Worm (Caenorhabditis elegans) whole organism, late embryonic: ENCODE results near the gene B0284.3.
A peak's percentile ranks its signal among the peaks of the same experiment; 100 is the strongest.

Experiments used
- C08G9.2 ChIP-seq: sonication (generic microtip); optimal IDR thresholded peaks from 2 replicates; lab custom pipeline; 2016; ENCODE audit warnings: mild to moderate bottlenecking, missing genetic modification characterization, moderate library complexity, missing compliant biosample characterization
- C38D4.7 ChIP-seq: fragments of 200-800 bp; sonication (Bioruptor generic); optimal IDR thresholded peaks from 2 replicates; lab custom pipeline; 2018; ENCODE audit warnings: mild to moderate bottlenecking, missing genetic modification characterization, moderate library complexity, missing compliant biosample characterization
- K09A11.1 ChIP-seq: sonication (generic microtip); optimal IDR thresholded peaks from 2 replicates; lab custom pipeline; 2017; ENCODE audit warnings: antibody characterized with exemption, mild to moderate bottlenecking, missing genetic modification characterization, missing compliant biosample characterization; ENCODE audit not compliant: insufficient read depth
- ahr-1 ChIP-seq: sonication (generic microtip); optimal IDR thresholded peaks from 2 replicates; lab custom pipeline; 2016; ENCODE audit warnings: missing genetic modification characterization, missing compliant biosample characterization
- ceh-14 ChIP-seq: sonication (generic microtip); optimal IDR thresholded peaks from 2 replicates; lab custom pipeline; 2016; ENCODE audit warnings: missing genotype, missing genetic modification characterization, missing compliant biosample characterization
- ceh-18 ChIP-seq: sonication (generic microtip); optimal IDR thresholded peaks from 2 replicates; lab custom pipeline; 2016; ENCODE audit warnings: missing genetic modification characterization, missing compliant biosample characterization
- ceh-19 ChIP-seq: fragments of 200-800 bp; sonication (Bioruptor generic); optimal IDR thresholded peaks from 2 replicates; lab custom pipeline; 2018; ENCODE audit warnings: mild to moderate bottlenecking, missing genetic modification characterization, missing compliant biosample characterization
- ceh-2 ChIP-seq: sonication (generic microtip); optimal IDR thresholded peaks from 2 replicates; lab custom pipeline; 2016; ENCODE audit warnings: missing genotype, missing genetic modification characterization, missing compliant biosample characterization
- ceh-24 ChIP-seq: sonication (generic microtip); optimal IDR thresholded peaks from 2 replicates; lab custom pipeline; 2016; ENCODE audit warnings: mild to moderate bottlenecking, missing genetic modification characterization, missing compliant biosample characterization
- ceh-31 ChIP-seq: sonication (generic microtip); optimal IDR thresholded peaks from 2 replicates; lab custom pipeline; 2016; ENCODE audit warnings: missing genetic modification characterization, missing compliant biosample characterization
- ceh-48 ChIP-seq: sonication (generic microtip); optimal IDR thresholded peaks from 2 replicates; lab custom pipeline; 2016; ENCODE audit warnings: missing genetic modification characterization, inconsistent platforms, missing compliant biosample characterization
- che-1 ChIP-seq: sonication (generic microtip); optimal IDR thresholded peaks from 2 replicates; lab custom pipeline; 2016; ENCODE audit warnings: mild to moderate bottlenecking, missing genetic modification characterization, missing compliant biosample characterization
- elt-2 ChIP-seq: sonication (generic microtip); optimal IDR thresholded peaks from 2 replicates; lab custom pipeline; 2016; ENCODE audit warnings: missing genetic modification reagents, missing genetic modification characterization, missing compliant biosample characterization
- ets-4 ChIP-seq: sonication (generic microtip); optimal IDR thresholded peaks from 2 replicates; lab custom pipeline; 2016; ENCODE audit warnings: missing genetic modification characterization, missing compliant biosample characterization
- fkh-10 ChIP-seq: fragments of 150-350 bp; optimal IDR thresholded peaks from 2 replicates; lab custom pipeline; 2014; ENCODE audit warnings: missing biosample characterization, missing genetic modification reagents, missing genetic modification characterization
- hlh-30 ChIP-seq: sonication (generic microtip); optimal IDR thresholded peaks from 2 replicates; lab custom pipeline; 2017; ENCODE audit warnings: antibody characterized with exemption, missing genetic modification characterization, missing compliant biosample characterization; ENCODE audit not compliant: insufficient read depth
- hlh-6 ChIP-seq: sonication (generic microtip); optimal IDR thresholded peaks from 2 replicates; lab custom pipeline; 2016; ENCODE audit warnings: missing genotype, missing genetic modification characterization, missing compliant biosample characterization
- hlh-8 ChIP-seq: sonication (generic microtip); optimal IDR thresholded peaks from 2 replicates; lab custom pipeline; 2016; ENCODE audit warnings: missing genotype, missing genetic modification characterization, missing compliant biosample characterization
- lim-6 ChIP-seq: sonication (generic microtip); optimal IDR thresholded peaks from 2 replicates; lab custom pipeline; 2016; ENCODE audit warnings: missing genetic modification characterization, missing compliant biosample characterization
- lin-11 ChIP-seq: fragments of 200-800 bp; sonication (Bioruptor generic); optimal IDR thresholded peaks from 2 replicates; lab custom pipeline; 2018; ENCODE audit warnings: mild to moderate bottlenecking, missing genetic modification characterization, missing compliant biosample characterization
- mec-3 ChIP-seq: sonication (generic microtip); optimal IDR thresholded peaks from 2 replicates; lab custom pipeline; 2016; ENCODE audit warnings: borderline replicate concordance, missing genetic modification characterization, missing compliant biosample characterization
- nhr-11 ChIP-seq: fragments of 150-350 bp; optimal IDR thresholded peaks from 2 replicates; lab custom pipeline; 2014; ENCODE audit warnings: missing biosample characterization, missing genetic modification characterization
- nhr-232 ChIP-seq: sonication (generic microtip); optimal IDR thresholded peaks from 2 replicates; lab custom pipeline; 2016; ENCODE audit warnings: missing genetic modification characterization, missing compliant biosample characterization
- odd-2 ChIP-seq: sonication (generic microtip); optimal IDR thresholded peaks from 2 replicates; lab custom pipeline; 2017; ENCODE audit warnings: antibody characterized with exemption, mild to moderate bottlenecking, missing genetic modification characterization, missing compliant biosample characterization
- pag-3 ChIP-seq: sonication (generic microtip); optimal IDR thresholded peaks from 2 replicates; lab custom pipeline; 2016; ENCODE audit warnings: missing compliant biosample characterization, missing genetic modification characterization, borderline replicate concordance
- pax-1 ChIP-seq: fragments of 150-350 bp; optimal IDR thresholded peaks from 2 replicates; lab custom pipeline; 2014; ENCODE audit warnings: missing biosample characterization, missing genetic modification characterization
- pha-4 ChIP-seq: fragments of 150-350 bp; optimal IDR thresholded peaks from 2 replicates; lab custom pipeline; 2018; ENCODE audit warnings: missing biosample characterization, missing genetic modification reagents, missing genetic modification characterization
- ref-2 ChIP-seq: sonication (generic microtip); optimal IDR thresholded peaks from 2 replicates; lab custom pipeline; 2016; ENCODE audit warnings: missing genetic modification characterization, missing compliant biosample characterization
- rnt-1 ChIP-seq: sonication (generic microtip); optimal IDR thresholded peaks from 2 replicates; lab custom pipeline; 2016; ENCODE audit warnings: missing genetic modification characterization, missing compliant biosample characterization
- sox-2 ChIP-seq: fragments of 200-800 bp; sonication (Bioruptor generic); IDR thresholded peaks from 2 replicates; pipeline ENCODE4 v1.3.6; 2022; ENCODE audit warnings: missing genetic modification reagents, missing genetic modification characterization, missing compliant biosample characterization
- tbx-2 ChIP-seq: sonication (generic microtip); optimal IDR thresholded peaks from 2 replicates; lab custom pipeline; 2016; ENCODE audit warnings: missing genetic modification characterization, missing compliant biosample characterization
- tbx-7 ChIP-seq: sonication (generic microtip); optimal IDR thresholded peaks from 2 replicates; lab custom pipeline; 2016; ENCODE audit warnings: missing genotype, missing genetic modification characterization, missing compliant biosample characterization
- ttx-3 ChIP-seq: sonication (generic microtip); optimal IDR thresholded peaks from 2 replicates; lab custom pipeline; 2016; ENCODE audit warnings: missing genetic modification reagents, missing genetic modification characterization, missing compliant biosample characterization
- unc-42 ChIP-seq: sonication (generic microtip); optimal IDR thresholded peaks from 2 replicates; lab custom pipeline; 2016; ENCODE audit warnings: missing genotype, missing genetic modification characterization, missing compliant biosample characterization
- unc-86 ChIP-seq: sonication (generic microtip); optimal IDR thresholded peaks from 2 replicates; lab custom pipeline; 2016; ENCODE audit warnings: missing genetic modification characterization, missing compliant biosample characterization
- zip-5 ChIP-seq: sonication (generic microtip); optimal IDR thresholded peaks from 2 replicates; lab custom pipeline; 2016; ENCODE audit warnings: missing genetic modification characterization, missing compliant biosample characterization
- ztf-16 ChIP-seq: sonication (generic microtip); optimal IDR thresholded peaks from 2 replicates; lab custom pipeline; 2017; ENCODE audit warnings: missing genetic modification characterization, missing compliant biosample characterization

Gene B0284.3

ce11 chrIII:4356384-4356783 is 23.2 kb downstream of the B0284.3 start, which contains the start of gene mnp-1:
mnp-1 (plus strand) TSS chrIII:4356594.
- no peak for TF ChIP-seq zip-5 (tag; lab: Kevin White, UChicago)
- no peak for TF ChIP-seq nhr-232 (tag; lab: Kevin White, UChicago)
- TF ChIP-seq ahr-1 (tag; lab: Kevin White, UChicago) = no peak
- TF ChIP-seq hlh-6 (tag; lab: Kevin White, UChicago) = no peak
- TF ChIP-seq lim-6 (tag; lab: Kevin White, UChicago) = no peak
- TF ChIP-seq mec-3 (tag; lab: Kevin White, UChicago) = no peak
- TF ChIP-seq nhr-11 (tag; lab: Kevin White, UChicago) = no peak
- TF ChIP-seq, all 69 proteins: peak for 0

ce11 chrIII:4349799-4350198 is 29.8 kb downstream of the B0284.3 start, which contains the start of gene B0285.6:
B0285.6 (plus strand) TSS chrIII:4350099.
- TF ChIP-seq fkh-10 (GFP tag; lab: Kevin White, UChicago) = no peak
- TF ChIP-seq pax-1 (tag; lab: Kevin White, UChicago) = no peak
- TF ChIP-seq ttx-3 (tag; lab: Kevin White, UChicago) = no peak
- TF ChIP-seq ztf-16 (tag; lab: Kevin White, UChicago) = no peak
- TF ChIP-seq C38D4.7 = no peak
- TF ChIP-seq pha-4 (tag; lab: Kevin White, UChicago) = no peak
- no peak for TF ChIP-seq ceh-48 (tag; lab: Kevin White, UChicago)
- no peak for TF ChIP-seq ceh-18 (tag; lab: Kevin White, UChicago)
- TF ChIP-seq ceh-31 (tag; lab: Kevin White, UChicago) = no peak
- no peak for TF ChIP-seq C08G9.2 (tag; lab: Kevin White, UChicago)
- TF ChIP-seq ets-4 (tag; lab: Kevin White, UChicago) = no peak
- TF ChIP-seq unc-86 (tag; lab: Kevin White, UChicago) = no peak
- no peak for TF ChIP-seq odd-2 (tag; lab: Kevin White, UChicago)
- no peak for TF ChIP-seq nhr-11 (tag; lab: Kevin White, UChicago)

- TF ChIP-seq hlh-30 (tag; lab: Kevin White, UChicago) (no peak), unc-86 (tag; lab: Kevin White, UChicago) (no peak), ceh-31 (tag; lab: Kevin White, UChicago) (no peak), ets-4 (tag; lab: Kevin White, UChicago) (no peak), elt-2 (tag; lab: Kevin White, UChicago) (no peak), odd-2 (tag; lab: Kevin White, UChicago) (no peak), hlh-8 (tag; lab: Kevin White, UChicago) (no peak), C08G9.2 (tag; lab: Kevin White, UChicago) (no peak), lin-11 (tag; lab: Kevin White, UChicago) (no peak), ceh-2 (tag; lab: Kevin White, UChicago) (no peak), ceh-19 (GFP tag; lab: Kevin White, UChicago) (no peak)
Measured at ce11 chrIII:4345034-4345433, 34.6 kb downstream of the B0284.3 start, which contains the start of gene hse-5. hse-5 (plus strand) TSS chrIII:4345334.

ce11 chrIII:4343070-4343469 is 36.5 kb downstream of the B0284.3 start, which contains the start of the genes B0285.3 and lcmt-1:
B0285.3 (minus strand) TSS chrIII:4343336.
lcmt-1 (plus strand) TSS chrIII:4343446.
- peak; percentile 80 for TF ChIP-seq ceh-2 (tag; lab: Kevin White, UChicago)
- peak; percentile 31 for TF ChIP-seq rnt-1 (tag; lab: Kevin White, UChicago)
- TF ChIP-seq tbx-2 (tag; lab: Kevin White, UChicago) = peak; percentile 60
- TF ChIP-seq pha-4 (tag; lab: Kevin White, UChicago) = no peak
- TF ChIP-seq C08G9.2 (tag; lab: Kevin White, UChicago) = peak; percentile 84
- no peak for TF ChIP-seq nhr-11 (tag; lab: Kevin White, UChicago)
- peak; percentile 35 for TF ChIP-seq ref-2
- TF ChIP-seq ceh-14 (tag; lab: Kevin White, UChicago) = no peak
- no peak for TF ChIP-seq K09A11.1
- TF ChIP-seq tbx-7 (tag; lab: Kevin White, UChicago) = peak; percentile 73
- TF ChIP-seq zip-5 (tag; lab: Kevin White, UChicago) = peak; percentile 44
- no peak for TF ChIP-seq pag-3 (tag; lab: Kevin White, UChicago)
- peak; percentile 77 for TF ChIP-seq ceh-31 (tag; lab: Kevin White, UChicago)
- no peak for TF ChIP-seq odd-2 (tag; lab: Kevin White, UChicago)
- TF ChIP-seq C38D4.7 = no peak
- peak; percentile 19 for TF ChIP-seq hlh-8 (tag; lab: Kevin White, UChicago)
- TF ChIP-seq elt-2 (tag; lab: Kevin White, UChicago) = peak; percentile 19
- no peak for TF ChIP-seq sox-2 (GFP tag; lab: Robert Waterston, UW)
- TF ChIP-seq ets-4 (tag; lab: Kevin White, UChicago) = peak; percentile 44
- TF ChIP-seq ceh-19 (GFP tag; lab: Kevin White, UChicago) = no peak
- peak; percentile 20 for TF ChIP-seq unc-42 (tag; lab: Kevin White, UChicago)
- no peak for TF ChIP-seq ceh-24 (tag; lab: Kevin White, UChicago)
- TF ChIP-seq che-1 (tag; lab: Kevin White, UChicago) = no peak
